Worm (Caenorhabditis elegans): Measurements from ENCODE around the gene mdt-15.

ce11 chrIII:5875705-5876104 lies 42.2 kb upstream of the mdt-15 start:
- no peak for TF ChIP-seq ama-1 (optimal IDR thresholded peaks at IDR 0.05)
- no peak for TF ChIP-seq hmg-4 (GFP tag; optimal IDR thresholded peaks at IDR 0.05)
- no peak for TF ChIP-seq ceh-36 (tag; optimal IDR thresholded peaks at IDR 0.05)
- no peak for TF ChIP-seq flt-1 (GFP tag; IDR thresholded peaks at IDR 0.05)
